Worm (Caenorhabditis elegans) whole organism, young adult: ENCODE data around the gene Y40A1A.2.
"Not testable (repeated sequence)": the region's sequence is repeated elsewhere in the genome, so short reads cannot be mapped to it uniquely, and the experiment has no call there.

Experiments
- B0019.2 ChIP-seq: fragments of 200-800 bp; sonication (Bioruptor generic); conservative IDR thresholded peaks from 2 replicates; pipeline ENCODE4 v1.3.6; 2022; ENCODE audit warnings: missing genetic modification reagents, missing genetic modification characterization, missing compliant biosample characterization
- D2030.7 ChIP-seq: fragments of 200-800 bp; sonication (Bioruptor generic); IDR thresholded peaks from 2 replicates; pipeline ENCODE4 v1.3.6; 2022; ENCODE audit warnings: missing genetic modification reagents, missing genetic modification characterization, missing compliant biosample characterization
- F37B4.10 ChIP-seq: fragments of 200-800 bp; sonication (Bioruptor generic); IDR thresholded peaks from 2 replicates; pipeline ENCODE4 v1.3.6; 2022; ENCODE audit warnings: missing genetic modification characterization, missing compliant biosample characterization
- F39B2.1 ChIP-seq: fragments of 200-800 bp; sonication (Bioruptor generic); IDR thresholded peaks from 2 replicates; pipeline ENCODE4 v1.3.6; 2022; ENCODE audit warnings: missing genetic modification reagents, missing genetic modification characterization, missing compliant biosample characterization
- F49E8.2 ChIP-seq: sonication (generic microtip); optimal IDR thresholded peaks from 3 replicates; lab custom pipeline; 2017; ENCODE audit warnings: missing genetic modification characterization, mild to moderate bottlenecking, missing compliant biosample characterization, antibody characterized with exemption, moderate library complexity; ENCODE audit not compliant: insufficient read depth
- F57A8.1 ChIP-seq: fragments of 200-800 bp; sonication (Bioruptor generic); optimal IDR thresholded peaks from 2 replicates; lab custom pipeline; 2018; ENCODE audit warnings: mild to moderate bottlenecking, missing genetic modification characterization, moderate library complexity, missing compliant biosample characterization
- F57C9.4 ChIP-seq: sonication (generic microtip); optimal IDR thresholded peaks from 2 replicates; lab custom pipeline; 2017; ENCODE audit warnings: mild to moderate bottlenecking, missing genetic modification characterization, missing compliant biosample characterization
- ZK185.1 ChIP-seq: sonication (generic microtip); optimal IDR thresholded peaks from 2 replicates; lab custom pipeline; 2016; ENCODE audit warnings: mild to moderate bottlenecking, missing genetic modification characterization, missing compliant biosample characterization; ENCODE audit not compliant: poor library complexity, severe bottlenecking
- akir-1 ChIP-seq: fragments of 200-800 bp; sonication (Bioruptor generic); optimal IDR thresholded peaks from 2 replicates; lab custom pipeline; 2018; ENCODE audit warnings: mild to moderate bottlenecking, missing genetic modification characterization, moderate library complexity, missing compliant biosample characterization
- ama-1 ChIP-seq, 3 experiments: fragments of 150-350 bp in 1 of 3; sonication (generic microtip) in 2 of 3; optimal IDR thresholded peaks; 2 replicates each; lab custom pipeline; 2014 to 2018; ENCODE audit warnings: missing biosample characterization in 2 of 3, missing genetic modification characterization in 2 of 3, missing genetic modification reagents in 2 of 3
- aptf-3 ChIP-seq: fragments of 200-800 bp; sonication (Bioruptor generic); IDR thresholded peaks from 2 replicates; pipeline ENCODE4 v1.3.6; 2022; ENCODE audit warnings: missing genetic modification characterization, missing compliant biosample characterization
- bed-2 ChIP-seq: fragments of 200-800 bp; sonication (Bioruptor generic); IDR thresholded peaks from 2 replicates; pipeline ENCODE4 v1.3.6; 2022; ENCODE audit warnings: missing genetic modification reagents, missing genetic modification characterization, missing compliant biosample characterization
- cebp-1 ChIP-seq, 2 experiments: fragments of 200-800 bp in 1 of 2; sonication (Bioruptor generic) in 1 of 2; sonication (generic microtip) in 1 of 2; IDR thresholded peaks in 1 of 2; optimal IDR thresholded peaks in 1 of 2; 2 replicates each; pipeline versions ENCODE4 v1.3.6 to Lab custom; 2017 to 2022; ENCODE audit warnings: missing compliant biosample characterization in 2 of 2, missing genetic modification characterization in 2 of 2, mild to moderate bottlenecking in 1 of 2, missing genetic modification reagents in 1 of 2, moderate library complexity in 1 of 2
- ceh-79 ChIP-seq: sonication (generic microtip); optimal IDR thresholded peaks from 2 replicates; lab custom pipeline; 2017; ENCODE audit warnings: mild to moderate bottlenecking, missing genetic modification characterization, missing compliant biosample characterization
- die-1 ChIP-seq: sonication (generic microtip); optimal IDR thresholded peaks from 2 replicates; lab custom pipeline; 2016; ENCODE audit warnings: missing genotype, mild to moderate bottlenecking, missing genetic modification characterization, missing compliant biosample characterization
- dox-1 ChIP-seq: fragments of 200-800 bp; sonication (Bioruptor generic); IDR thresholded peaks from 2 replicates; pipeline ENCODE4 v1.3.6; 2022; ENCODE audit warnings: missing genetic modification reagents, missing genetic modification characterization, missing compliant biosample characterization
- dpff-1 ChIP-seq: sonication (generic microtip); optimal IDR thresholded peaks from 2 replicates; lab custom pipeline; 2017; ENCODE audit warnings: mild to moderate bottlenecking, missing genetic modification characterization, missing compliant biosample characterization
- efl-1 ChIP-seq: fragments of 150-350 bp; optimal IDR thresholded peaks from 2 replicates; lab custom pipeline; 2014; ENCODE audit warnings: missing biosample characterization, missing genetic modification reagents, missing genetic modification characterization
- egl-18 ChIP-seq: fragments of 200-800 bp; sonication (Bioruptor generic); IDR thresholded peaks from 2 replicates; pipeline ENCODE4 v1.3.6; 2022; ENCODE audit warnings: missing genetic modification reagents, missing genetic modification characterization, missing compliant biosample characterization
- egrh-3 ChIP-seq: fragments of 200-800 bp; sonication (Bioruptor generic); IDR thresholded peaks from 2 replicates; pipeline ENCODE4 v1.3.6; 2022; ENCODE audit warnings: missing genetic modification reagents, missing genetic modification characterization, missing compliant biosample characterization
- ets-4 ChIP-seq: fragments of 200-800 bp; sonication (Bioruptor generic); optimal IDR thresholded peaks from 2 replicates; lab custom pipeline; 2018; ENCODE audit warnings: mild to moderate bottlenecking, missing genetic modification characterization, missing compliant biosample characterization
- gei-17 ChIP-seq: fragments of 200-800 bp; sonication (Bioruptor generic); optimal IDR thresholded peaks from 2 replicates; lab custom pipeline; 2018; ENCODE audit warnings: mild to moderate bottlenecking, missing genetic modification characterization, missing compliant biosample characterization
- him-1 ChIP-seq: sonication (generic microtip); optimal IDR thresholded peaks from 2 replicates; lab custom pipeline; 2016; ENCODE audit warnings: missing genotype, missing genetic modification reagents, missing genetic modification characterization, missing compliant biosample characterization
- hmg-1.2 ChIP-seq: fragments of 200-800 bp; sonication (Bioruptor generic); IDR thresholded peaks from 2 replicates; pipeline ENCODE4 v1.3.6; 2022; ENCODE audit warnings: missing genetic modification reagents, missing genetic modification characterization, missing compliant biosample characterization
- hmg-20 ChIP-seq: fragments of 200-800 bp; sonication (Bioruptor generic); IDR thresholded peaks from 2 replicates; pipeline ENCODE4 v1.3.6; 2022; ENCODE audit warnings: missing genetic modification reagents, missing genetic modification characterization, missing compliant biosample characterization
- lag-1 ChIP-seq: fragments of 200-800 bp; sonication (Bioruptor generic); IDR thresholded peaks from 2 replicates; pipeline ENCODE4 v1.3.6; 2022; ENCODE audit warnings: missing genetic modification reagents, missing genetic modification characterization, missing compliant biosample characterization
- lin-40 ChIP-seq: sonication (generic microtip); optimal IDR thresholded peaks from 2 replicates; lab custom pipeline; 2016; ENCODE audit warnings: missing genetic modification characterization, mild to moderate bottlenecking, missing compliant biosample characterization, missing genotype, missing genetic modification reagents
- madf-10 ChIP-seq: sonication (generic microtip); optimal IDR thresholded peaks from 2 replicates; lab custom pipeline; 2016; ENCODE audit warnings: mild to moderate bottlenecking, missing genetic modification characterization, missing compliant biosample characterization
- madf-3 ChIP-seq: fragments of 200-800 bp; sonication (Bioruptor generic); IDR thresholded peaks from 2 replicates; pipeline ENCODE4 v1.3.6; 2022; ENCODE audit warnings: missing genetic modification reagents, missing genetic modification characterization, missing compliant biosample characterization
- madf-8 ChIP-seq: fragments of 200-800 bp; sonication (Bioruptor generic); conservative IDR thresholded peaks from 2 replicates; pipeline ENCODE4 v1.3.6; 2022; ENCODE audit warnings: missing genetic modification reagents, missing genetic modification characterization, missing compliant biosample characterization
- mes-4 ChIP-seq: sonication (generic microtip); optimal IDR thresholded peaks from 2 replicates; lab custom pipeline; 2016; ENCODE audit warnings: missing genotype, missing genetic modification characterization, missing compliant biosample characterization
- pha-4 ChIP-seq: fragments of 150-350 bp; sonication (generic microtip); optimal IDR thresholded peaks from 2 replicates; lab custom pipeline; 2014; ENCODE audit warnings: missing biosample characterization, missing genetic modification reagents, missing genetic modification characterization
- rcor-1 ChIP-seq: fragments of 200-800 bp; sonication (Bioruptor generic); IDR thresholded peaks from 2 replicates; pipeline ENCODE4 v1.3.6; 2022; ENCODE audit warnings: missing genetic modification reagents, missing genetic modification characterization, missing compliant biosample characterization
- rpc-1 ChIP-seq, 2 experiments: fragments of 150-350 bp in 1 of 2; sonication (generic microtip) in 1 of 2; optimal IDR thresholded peaks; 2 replicates each; lab custom pipeline; 2014 to 2018; ENCODE audit warnings: missing biosample characterization in 1 of 2, missing genetic modification characterization in 1 of 2, missing genetic modification reagents in 1 of 2, missing genotype in 1 of 2
- snpc-4 ChIP-seq, 5 experiments: fragments of 150-350 bp in 1 of 5; sonication (generic microtip) in 4 of 5; optimal IDR thresholded peaks; 2 replicates each; lab custom pipeline; 2014 to 2018; ENCODE audit warnings: missing genetic modification characterization in 5 of 5, missing biosample characterization in 3 of 5, antibody characterized with exemption in 2 of 5, mild to moderate bottlenecking in 2 of 5, missing compliant biosample characterization in 2 of 5, missing genotype in 2 of 5, moderate library complexity in 2 of 5, missing genetic modification reagents in 1 of 5
- sptf-2 ChIP-seq: fragments of 200-800 bp; sonication (Bioruptor generic); optimal IDR thresholded peaks from 2 replicates; lab custom pipeline; 2018; ENCODE audit warnings: mild to moderate bottlenecking, missing genetic modification characterization, missing compliant biosample characterization
- tbp1 ChIP-seq: fragments of 200-800 bp; sonication (Bioruptor generic); optimal IDR thresholded peaks from 2 replicates; lab custom pipeline; 2018; ENCODE audit warnings: mild to moderate bottlenecking, missing genetic modification characterization, missing compliant biosample characterization
- zim-3 ChIP-seq: sonication (generic microtip); optimal IDR thresholded peaks from 2 replicates; lab custom pipeline; 2017; ENCODE audit warnings: mild to moderate bottlenecking, missing genetic modification characterization, moderate library complexity, missing compliant biosample characterization

Y40A1A.2 gene

ce11 chrX:1984831-1985230 is 5.7 kb upstream of the Y40A1A.2 start:
- TF ChIP-seq egl-18 (GFP tag; lab: Robert Waterston, UW): no peak

- TF ChIP-seq bed-2 (GFP tag; lab: Robert Waterston, UW) (no peak), aptf-3 (GFP tag; lab: Robert Waterston, UW) (no peak), hmg-1.2 (peak; percentile 79), pha-4 (tag; lab: Kevin White, UChicago) (no peak), rcor-1 (GFP tag; lab: Robert Waterston, UW) (no peak), B0019.2 (GFP tag; lab: Robert Waterston, UW) (no peak), lag-1 (no peak), dpff-1 (tag; lab: Kevin White, UChicago) (no peak), dox-1 (GFP tag; lab: Robert Waterston, UW) (peak; percentile 48; the same call in 1 of the 2 replicates), F57A8.1 (GFP tag; lab: Kevin White, UChicago) (no peak), zim-3 (tag; lab: Kevin White, UChicago) (no peak), gei-17 (GFP tag; lab: Kevin White, UChicago) (peak; percentile 58), efl-1 (peak; percentile 2), hmg-20 (no peak), ceh-79 (tag; lab: Kevin White, UChicago) (no peak), die-1 (tag; lab: Kevin White, UChicago) (no peak), mes-4 (no peak), D2030.7 (0 out of 2 replicates have a peak, but pooled peaks have one; percentile 17), F37B4.10 (GFP tag; lab: Robert Waterston, UW) (no peak), egrh-3 (GFP tag; lab: Robert Waterston, UW) (no peak), cebp-1 (GFP tag; IDR thresholded peaks at IDR 0.05; lab: Robert Waterston, UW) (no peak), cebp-1 (tag; optimal IDR thresholded peaks at IDR 0.05; lab: Kevin White, UChicago) (no peak), madf-10 (no peak), snpc-4 (GFP tag; optimal IDR thresholded peaks at IDR 0.05; lab: Kevin White, UChicago) (no peak), snpc-4 (tag; optimal IDR thresholded peaks at IDR 0.05; lab: Kevin White, UChicago) (no peak)
Observed at ce11 chrX:1989576-1989975, 958 bp upstream of the Y40A1A.2 start, which contains the start of gene meg-3. meg-3 (minus strand) TSS chrX:1989607.

ce11 chrX:1994141-1994540 is 3.6 kb downstream of the Y40A1A.2 start:
- TF ChIP-seq tbp1 (GFP tag; lab: Kevin White, UChicago): peak; percentile 54
- not testable (repeated sequence) for TF ChIP-seq rpc-1 (optimal IDR thresholded peaks at IDR 0.05; lab: Kevin White, UChicago)
- TF ChIP-seq rpc-1 (tag; optimal IDR thresholded peaks at IDR 0.05; lab: Kevin White, UChicago): peak; percentile 52

ce11 chrX:1997934-1998333 is 7.4 kb downstream of the Y40A1A.2 start, which contains the start of gene Y40A1A.3:
Y40A1A.3 (minus strand) TSS chrX:1998034.
- no peak for TF ChIP-seq F39B2.1 (GFP tag; lab: Robert Waterston, UW)
- TF ChIP-seq madf-3 (GFP tag; lab: Robert Waterston, UW): no peak
- TF ChIP-seq aptf-3 (GFP tag; lab: Robert Waterston, UW): no peak
- no peak for TF ChIP-seq F57C9.4 (tag; lab: Kevin White, UChicago)
- no peak for TF ChIP-seq ets-4 (GFP tag; lab: Kevin White, UChicago)
- no peak for TF ChIP-seq lin-40 (tag; lab: Kevin White, UChicago)
- TF ChIP-seq ZK185.1 (tag; lab: Kevin White, UChicago): no peak
- no peak for TF ChIP-seq akir-1
- TF ChIP-seq snpc-4 (GFP tag; optimal IDR thresholded peaks at IDR 0.05; lab: Kevin White, UChicago): no peak
- TF ChIP-seq snpc-4 (tag; optimal IDR thresholded peaks at IDR 0.05; lab: Kevin White, UChicago): no peak
- no peak for TF ChIP-seq him-1 (tag; lab: Kevin White, UChicago)
- TF ChIP-seq sptf-2 (GFP tag; lab: Kevin White, UChicago): no peak
- TF ChIP-seq madf-10: no peak
- no peak for TF ChIP-seq ama-1 (optimal IDR thresholded peaks at IDR 0.05; lab: Kevin White, UChicago)
- no peak for TF ChIP-seq ama-1 (GFP tag; optimal IDR thresholded peaks at IDR 0.05; lab: Kevin White, UChicago)
- TF ChIP-seq die-1 (tag; lab: Kevin White, UChicago): no peak
- no peak for TF ChIP-seq F49E8.2
- no peak for TF ChIP-seq zim-3 (tag; lab: Kevin White, UChicago)
- TF ChIP-seq madf-8: no peak
